Worm (Caenorhabditis elegans) whole organism, L2 larva: ENCODE measurements around the gene col-132.

Experiments used
- F13H6.1 ChIP-seq: sonication (generic microtip); optimal IDR thresholded peaks from 2 replicates; lab custom pipeline; 2016; ENCODE audit warnings: missing genetic modification characterization, missing compliant biosample characterization
- lin-11 ChIP-seq: fragments of 150-350 bp; sonication (generic microtip); optimal IDR thresholded peaks from 2 replicates; lab custom pipeline; 2014; ENCODE audit warnings: missing biosample characterization, missing genetic modification characterization, inconsistent platforms, mixed read lengths
- mdl-1 ChIP-seq, 2 experiments: fragments of 150-350 bp in 1 of 2; sonication (generic microtip) in 1 of 2; optimal IDR thresholded peaks; 2 replicates each; lab custom pipeline; 2017; ENCODE audit warnings: missing biosample characterization in 2 of 2, missing genetic modification characterization in 2 of 2
- skn-1 ChIP-seq: sonication (generic microtip); optimal IDR thresholded peaks from 2 replicates; lab custom pipeline; 2017; ENCODE audit warnings: missing biosample characterization, missing genetic modification characterization
- snpc-4 ChIP-seq: fragments of 150-350 bp; optimal IDR thresholded peaks from 2 replicates; lab custom pipeline; 2014; ENCODE audit warnings: missing biosample characterization, missing genetic modification characterization
- unc-62 ChIP-seq: fragments of 150-350 bp; optimal IDR thresholded peaks from 2 replicates; lab custom pipeline; 2014; ENCODE audit warnings: missing biosample characterization, missing genetic modification reagents, missing genetic modification characterization

- TF ChIP-seq skn-1 (no peak), F13H6.1 (tag; lab: Kevin White, UChicago) (no peak), snpc-4 (tag; lab: Kevin White, UChicago) (no peak), unc-62 (GFP tag; lab: Kevin White, UChicago) (no peak), mdl-1 (tag; optimal IDR thresholded peaks at IDR 0.05; lab: Kevin White, UChicago) (no peak), lin-11 (tag; lab: Kevin White, UChicago) (no peak)
Measured at ce11 chrIV:13116679-13117078, 25.8 kb upstream of the col-132 start.
